Fruit fly (Drosophila melanogaster) whole organism, prepupa: Measurements from ENCODE around the gene CG43759.
A peak's percentile ranks its signal among the peaks of the same experiment; 100 is the strongest.

Experiments
- Blimp-1 ChIP-seq: fragments of 200-800 bp; sonication (Bioruptor generic); optimal IDR thresholded peaks from 3 replicates; lab custom pipeline; 2017; ENCODE audit warnings: missing biosample characterization, missing genetic modification characterization, mild to moderate bottlenecking, moderate library complexity, missing genetic modification reagents
- CG10631 ChIP-seq: fragments of 200-800 bp; sonication (Bioruptor generic); optimal IDR thresholded peaks from 2 replicates; lab custom pipeline; 2016; ENCODE audit warnings: missing biosample characterization, missing genetic modification characterization
- CG10669 ChIP-seq: fragments of 200-800 bp; sonication (Bioruptor generic); optimal IDR thresholded peaks from 3 replicates; lab custom pipeline; 2018; ENCODE audit warnings: missing biosample characterization, mild to moderate bottlenecking, missing genetic modification characterization, moderate library complexity
- CG11294 ChIP-seq: fragments of 200-800 bp; sonication (Bioruptor generic); IDR thresholded peaks from 2 replicates; pipeline ENCODE4 v1.3.6; 2022; ENCODE audit warnings: missing biosample characterization, missing genetic modification characterization
- CG11762 ChIP-seq: fragments of 200-800 bp; sonication (Bioruptor generic); optimal IDR thresholded peaks from 3 replicates; lab custom pipeline; 2016; ENCODE audit warnings: missing biosample characterization, missing genetic modification characterization; ENCODE audit not compliant: insufficient read depth
- CG15336 ChIP-seq: fragments of 200-800 bp; sonication (Bioruptor generic); IDR thresholded peaks from 2 replicates; pipeline ENCODE4 v1.3.6; 2022; ENCODE audit warnings: missing biosample characterization, missing genetic modification characterization
- CG16779 ChIP-seq: fragments of 200-800 bp; sonication (Bioruptor generic); optimal IDR thresholded peaks from 3 replicates; lab custom pipeline; 2017; ENCODE audit warnings: missing biosample characterization, mild to moderate bottlenecking, missing genetic modification characterization
- CG3032 ChIP-seq: fragments of 200-800 bp; optimal IDR thresholded peaks from 2 replicates; lab custom pipeline; 2019; ENCODE audit warnings: missing biosample characterization, mild to moderate bottlenecking, missing genetic modification characterization, moderate library complexity
- CG31627 ChIP-seq: fragments of 200-800 bp; sonication (Bioruptor generic); optimal IDR thresholded peaks from 3 replicates; lab custom pipeline; 2016; ENCODE audit warnings: missing biosample characterization, missing genetic modification characterization
- CG32006 ChIP-seq: fragments of 200-800 bp; sonication (Bioruptor generic); optimal IDR thresholded peaks from 3 replicates; lab custom pipeline; 2017; ENCODE audit warnings: missing biosample characterization, mild to moderate bottlenecking, missing genetic modification characterization
- CG34406 ChIP-seq: fragments of 200-800 bp; sonication (Bioruptor generic); optimal IDR thresholded peaks from 3 replicates; lab custom pipeline; 2016; ENCODE audit warnings: missing biosample characterization, missing genetic modification characterization
- CG3919 ChIP-seq: fragments of 200-800 bp; sonication (Bioruptor generic); optimal IDR thresholded peaks from 3 replicates; lab custom pipeline; 2016; ENCODE audit warnings: missing biosample characterization, missing genetic modification characterization
- CG6163 ChIP-seq: fragments of 200-800 bp; sonication (Bioruptor generic); IDR thresholded peaks from 3 replicates; pipeline ENCODE4 v1.3.6; 2022; ENCODE audit warnings: missing biosample characterization, missing genetic modification characterization
- CG6792 ChIP-seq: fragments of 200-800 bp; sonication (Bioruptor generic); optimal IDR thresholded peaks from 3 replicates; lab custom pipeline; 2016; ENCODE audit warnings: missing biosample characterization, missing genetic modification characterization
- CG6808 ChIP-seq: fragments of 200-800 bp; sonication (Bioruptor generic); optimal IDR thresholded peaks from 3 replicates; lab custom pipeline; 2017; ENCODE audit warnings: missing biosample characterization, missing genetic modification characterization, mild to moderate bottlenecking, moderate library complexity, missing genetic modification reagents
- CG6854 ChIP-seq: fragments of 200-800 bp; sonication (Bioruptor generic); optimal IDR thresholded peaks from 2 replicates; lab custom pipeline; 2017; ENCODE audit warnings: missing biosample characterization, mild to moderate bottlenecking, missing genetic modification characterization
- CG7368 ChIP-seq: fragments of 200-800 bp; sonication (Bioruptor generic); optimal IDR thresholded peaks from 3 replicates; lab custom pipeline; 2016; ENCODE audit warnings: missing biosample characterization, missing genetic modification characterization
- CG8119 ChIP-seq: fragments of 200-800 bp; sonication (Bioruptor generic); IDR thresholded peaks from 3 replicates; pipeline ENCODE4 v1.3.6; 2022; ENCODE audit warnings: missing biosample characterization, missing genetic modification characterization
- CG8319 ChIP-seq: fragments of 200-800 bp; sonication (Bioruptor generic); optimal IDR thresholded peaks from 3 replicates; lab custom pipeline; 2016; ENCODE audit warnings: missing biosample characterization, missing genetic modification characterization
- CG8632 ChIP-seq: fragments of 200-800 bp; sonication (Bioruptor generic); optimal IDR thresholded peaks from 3 replicates; lab custom pipeline; 2016; ENCODE audit warnings: missing biosample characterization, missing genetic modification characterization
- CG9139 ChIP-seq: fragments of 200-800 bp; sonication (Bioruptor generic); optimal IDR thresholded peaks from 3 replicates; lab custom pipeline; 2017; ENCODE audit warnings: missing biosample characterization, mild to moderate bottlenecking, missing genetic modification characterization
- Eip75B ChIP-seq: fragments of 200-800 bp; sonication (Bioruptor generic); optimal IDR thresholded peaks from 3 replicates; lab custom pipeline; 2016; ENCODE audit warnings: missing biosample characterization, missing genetic modification characterization
- Eip78C ChIP-seq: fragments of 200-800 bp; sonication (Bioruptor generic); peaks from one replicate; lab custom pipeline; 2016; ENCODE audit warnings: missing biosample characterization, missing genetic modification characterization
- Eip93F ChIP-seq: fragments of 200-800 bp; sonication (Bioruptor generic); optimal IDR thresholded peaks from 2 replicates; lab custom pipeline; 2016; ENCODE audit warnings: missing biosample characterization, mild to moderate bottlenecking, missing genetic modification characterization
- Ets96B ChIP-seq: fragments of 200-800 bp; optimal IDR thresholded peaks from 2 replicates; lab custom pipeline; 2019; ENCODE audit warnings: missing biosample characterization, mild to moderate bottlenecking, missing genetic modification characterization, moderate library complexity
- Hr39 ChIP-seq: fragments of 200-800 bp; sonication (Bioruptor generic); optimal IDR thresholded peaks from 2 replicates; lab custom pipeline; 2016; ENCODE audit warnings: missing biosample characterization, missing genetic modification characterization
- Hr4 ChIP-seq: fragments of 200-800 bp; sonication (Bioruptor generic); optimal IDR thresholded peaks from 3 replicates; lab custom pipeline; 2016; ENCODE audit warnings: missing biosample characterization, missing genetic modification characterization
- Lpt ChIP-seq: fragments of 200-800 bp; sonication (Bioruptor generic); optimal IDR thresholded peaks from 3 replicates; lab custom pipeline; 2016; ENCODE audit warnings: missing biosample characterization, missing genetic modification characterization
- Met ChIP-seq: fragments of 200-800 bp; sonication (Bioruptor generic); optimal IDR thresholded peaks from 3 replicates; lab custom pipeline; 2016; ENCODE audit warnings: missing biosample characterization, missing genetic modification characterization
- Smox ChIP-seq: fragments of 200-800 bp; sonication (Bioruptor generic); optimal IDR thresholded peaks from 3 replicates; lab custom pipeline; 2016; ENCODE audit warnings: missing biosample characterization, missing genetic modification characterization
- Sox102F ChIP-seq: fragments of 200-800 bp; sonication (Bioruptor generic); optimal IDR thresholded peaks from 2 replicates; lab custom pipeline; 2016; ENCODE audit warnings: missing biosample characterization, mild to moderate bottlenecking, missing genetic modification characterization
- Sox14 ChIP-seq: fragments of 200-800 bp; sonication (Bioruptor generic); optimal IDR thresholded peaks from 3 replicates; lab custom pipeline; 2016; ENCODE audit warnings: missing biosample characterization, missing genetic modification characterization
- Sox15 ChIP-seq: fragments of 200-800 bp; sonication (Bioruptor generic); optimal IDR thresholded peaks from 3 replicates; lab custom pipeline; 2016; ENCODE audit warnings: missing biosample characterization, missing genetic modification characterization
- acj6 ChIP-seq: fragments of 200-800 bp; sonication (Bioruptor generic); optimal IDR thresholded peaks from 3 replicates; lab custom pipeline; 2016; ENCODE audit warnings: missing biosample characterization, missing genetic modification characterization
- cyc ChIP-seq: fragments of 200-800 bp; sonication (Bioruptor generic); optimal IDR thresholded peaks from 3 replicates; lab custom pipeline; 2016; ENCODE audit warnings: missing biosample characterization, missing genetic modification characterization
- dac ChIP-seq: fragments of 200-800 bp; sonication (Bioruptor generic); optimal IDR thresholded peaks from 2 replicates; lab custom pipeline; 2017; ENCODE audit warnings: missing biosample characterization, mild to moderate bottlenecking, missing genetic modification characterization
- dsx ChIP-seq: fragments of 200-800 bp; optimal IDR thresholded peaks from 3 replicates; lab custom pipeline; 2019; ENCODE audit warnings: missing biosample characterization, mild to moderate bottlenecking, missing genetic modification characterization, moderate library complexity; ENCODE audit not compliant: poor library complexity, severe bottlenecking
- eg ChIP-seq: fragments of 200-800 bp; sonication (Bioruptor generic); IDR thresholded peaks from 3 replicates; pipeline ENCODE4 v1.3.6; 2022; ENCODE audit warnings: missing biosample characterization, missing genetic modification characterization
- fd59A ChIP-seq: fragments of 200-800 bp; sonication (Bioruptor generic); optimal IDR thresholded peaks from 2 replicates; lab custom pipeline; 2017; ENCODE audit warnings: missing biosample characterization, mild to moderate bottlenecking, missing genetic modification characterization, missing genetic modification reagents
- fd85E ChIP-seq: fragments of 200-800 bp; sonication (Bioruptor generic); optimal IDR thresholded peaks from 3 replicates; lab custom pipeline; 2016; ENCODE audit warnings: missing biosample characterization, missing genetic modification characterization
- fkh ChIP-seq: fragments of 200-800 bp; sonication (Bioruptor generic); optimal IDR thresholded peaks from 3 replicates; lab custom pipeline; 2017; ENCODE audit warnings: missing biosample characterization, mild to moderate bottlenecking, missing genetic modification characterization, moderate library complexity
- net ChIP-seq: fragments of 200-800 bp; sonication (Bioruptor generic); optimal IDR thresholded peaks from 3 replicates; lab custom pipeline; 2016; ENCODE audit warnings: missing biosample characterization, missing genetic modification characterization
- pdm3 ChIP-seq: fragments of 200-800 bp; sonication (Bioruptor generic); optimal IDR thresholded peaks from 3 replicates; lab custom pipeline; 2016; ENCODE audit warnings: missing biosample characterization, missing genetic modification characterization
- salr ChIP-seq, 2 experiments: fragments of 200-800 bp; sonication (Bioruptor generic); optimal IDR thresholded peaks; 3 replicates each; lab custom pipeline; 2016 to 2018; ENCODE audit warnings: missing biosample characterization in 2 of 2, missing genetic modification characterization in 2 of 2, mild to moderate bottlenecking in 1 of 2
- ss ChIP-seq, 2 experiments: fragments of 200-800 bp; sonication (Bioruptor generic); optimal IDR thresholded peaks; 2 replicates in 1 of 2; 3 replicates in 1 of 2; lab custom pipeline; 2017 to 2018; ENCODE audit warnings: mild to moderate bottlenecking in 2 of 2, missing biosample characterization in 2 of 2, missing genetic modification characterization in 2 of 2, moderate library complexity in 1 of 2
- svp ChIP-seq: fragments of 200-800 bp; sonication (Bioruptor generic); peaks from one replicate; lab custom pipeline; 2016; ENCODE audit warnings: missing biosample characterization, missing genetic modification characterization
- vri ChIP-seq: fragments of 200-800 bp; sonication (Bioruptor generic); optimal IDR thresholded peaks from 3 replicates; lab custom pipeline; 2016; ENCODE audit warnings: missing biosample characterization, mild to moderate bottlenecking, missing genetic modification characterization

The CG43759 gene

dm6 chrX:18923531-18923930, 6.6 kb upstream of the CG43759 start (continued):
- TF ChIP-seq CG3032 (tag; lab: Kevin White, UChicago) (peak; percentile 79), salr (GFP tag; optimal IDR thresholded peaks at IDR 0.05; lab: Kevin White, UChicago) (peak; percentile 44 to 66), ss (GFP tag; optimal IDR thresholded peaks at IDR 0.05; lab: Kevin White, UChicago) (peak; percentile 57 to 75), CG8632 (GFP tag; lab: Kevin White, UChicago) (peak; percentile 48), CG3919 (GFP tag; lab: Kevin White, UChicago) (peak; percentile 72), Sox14 (GFP tag; lab: Kevin White, UChicago) (peak; percentile 67), CG16779 (tag; lab: Kevin White, UChicago) (peak; percentile 26), CG9139 (peak; percentile 62), svp (GFP tag; lab: Kevin White, UChicago) (peak; percentile 72), Eip93F (GFP tag; lab: Kevin White, UChicago) (no peak), Eip75B (GFP tag; lab: Kevin White, UChicago) (peak; percentile 75), dsx (peak; percentile 75), vri (GFP tag; lab: Kevin White, UChicago) (no peak), CG8319 (GFP tag; lab: Kevin White, UChicago) (peak; percentile 6), Sox15 (peak; percentile 37), CG15336 (GFP tag; lab: Robert Waterston, UW) (peak; percentile 68), CG7368 (GFP tag; lab: Kevin White, UChicago) (peak; percentile 44), net (GFP tag; lab: Kevin White, UChicago) (peak; percentile 49), Hr39 (GFP tag; lab: Kevin White, UChicago) (peak; percentile 60), fd85E (no peak), dac (GFP tag; lab: Kevin White, UChicago) (no peak), Smox (peak; percentile 38), CG11762 (GFP tag; lab: Kevin White, UChicago) (peak; percentile 58), CG31627 (peak; percentile 41), acj6 (GFP tag; lab: Kevin White, UChicago) (peak; percentile 72)

- peak; percentile 69 for TF ChIP-seq CG6808
- peak; percentile 44 for TF ChIP-seq cyc (GFP tag; lab: Kevin White, UChicago)
- peak; percentile 75 for TF ChIP-seq Hr4 (GFP tag; lab: Kevin White, UChicago)
- peak; percentile 68 for TF ChIP-seq Ets96B (tag; lab: Kevin White, UChicago)
- TF ChIP-seq CG34406 (GFP tag; lab: Kevin White, UChicago) = peak; percentile 62
- TF ChIP-seq CG6854 (GFP tag; lab: Kevin White, UChicago) = no peak
- TF ChIP-seq acj6 (GFP tag; lab: Kevin White, UChicago) = peak; percentile 66
- TF ChIP-seq CG16779 (tag; lab: Kevin White, UChicago) = peak; percentile 47
- TF ChIP-seq Lpt (GFP tag; lab: Kevin White, UChicago) = peak; percentile 56
- peak; percentile 54 for TF ChIP-seq CG11762 (GFP tag; lab: Kevin White, UChicago)
- TF ChIP-seq Sox15 = peak; percentile 24
- TF ChIP-seq pdm3 (GFP tag; lab: Kevin White, UChicago) = peak; percentile 65
- peak; percentile 69 for TF ChIP-seq CG6792 (GFP tag; lab: Kevin White, UChicago)
- TF ChIP-seq fkh (GFP tag; lab: Kevin White, UChicago) = no peak
- peak; percentile 58 for TF ChIP-seq CG10669 (GFP tag; lab: Kevin White, UChicago)
- peak; percentile 63 for TF ChIP-seq net (GFP tag; lab: Kevin White, UChicago)
- peak; percentile 89 for TF ChIP-seq CG32006 (GFP tag; lab: Kevin White, UChicago)
- TF ChIP-seq CG6163 (GFP tag; lab: Robert Waterston, UW) = no peak
- TF ChIP-seq Blimp-1 (GFP tag; lab: Kevin White, UChicago) = no peak
- TF ChIP-seq Eip93F (GFP tag; lab: Kevin White, UChicago) = no peak
- TF ChIP-seq fd59A = peak; percentile 70
- TF ChIP-seq salr (GFP tag; optimal IDR thresholded peaks at IDR 0.05; lab: Kevin White, UChicago) = peak in 1 of 2 experiments; percentile 78
- TF ChIP-seq Eip75B (GFP tag; lab: Kevin White, UChicago) = peak; percentile 67
- TF ChIP-seq Sox102F (GFP tag; lab: Kevin White, UChicago) = peak; percentile 61
- TF ChIP-seq CG11294 = no peak
- TF ChIP-seq fd85E = no peak
- TF ChIP-seq CG9139 = peak; percentile 5
- TF ChIP-seq CG8119 (GFP tag; lab: Robert Waterston, UW) = peak; percentile 79
- TF ChIP-seq CG3919 (GFP tag; lab: Kevin White, UChicago) = peak; percentile 63
- TF ChIP-seq Met = peak; percentile 73
- TF ChIP-seq CG10631 (GFP tag; lab: Kevin White, UChicago) = peak; percentile 75
- TF ChIP-seq dsx = peak; percentile 93
- TF ChIP-seq CG15336 (GFP tag; lab: Robert Waterston, UW) = peak; percentile 73
- TF ChIP-seq Eip78C (GFP tag; lab: Kevin White, UChicago) = peak; percentile 95
- peak; percentile 49; the same call in 2 of the 3 replicates for TF ChIP-seq eg (GFP tag; lab: Robert Waterston, UW)
- peak; percentile 61 for TF ChIP-seq Hr39 (GFP tag; lab: Kevin White, UChicago)
- peak; percentile 62 to 69 for TF ChIP-seq ss (GFP tag; optimal IDR thresholded peaks at IDR 0.05; lab: Kevin White, UChicago)
- TF ChIP-seq Smox = peak; percentile 77
These were observed 5.4 kb upstream of the CG43759 start for dm6 chrX:18924713-18925112.
